Fruit fly (Drosophila melanogaster) whole organism, embryonic: ENCODE results near the gene Ced-12.

Experiments used
- Atf6 ChIP-seq: fragments of 200-800 bp; sonication (Bioruptor generic); IDR thresholded peaks from 2 replicates; pipeline ENCODE4 v1.3.6; 2022; ENCODE audit warnings: missing biosample characterization, missing genetic modification characterization
- CG11085 ChIP-seq: fragments of 200-800 bp; sonication (Bioruptor generic); IDR thresholded peaks from 2 replicates; pipeline ENCODE4 v1.3.6; 2022; ENCODE audit warnings: missing biosample characterization, missing genetic modification characterization
- CG11695 ChIP-seq: fragments of 200-800 bp; sonication (Bioruptor generic); IDR thresholded peaks from 3 replicates; pipeline ENCODE4 v1.3.6; 2022; ENCODE audit warnings: missing biosample characterization, missing genetic modification characterization
- CG16779 ChIP-seq: fragments of 200-800 bp; sonication (Bioruptor generic); IDR thresholded peaks from 2 replicates; pipeline ENCODE4 v1.3.6; 2022; ENCODE audit warnings: missing biosample characterization, missing genetic modification characterization
- CG16813 ChIP-seq: fragments of 200-800 bp; sonication (Bioruptor generic); IDR thresholded peaks from 3 replicates; pipeline ENCODE4 v1.3.6; 2022; ENCODE audit warnings: missing biosample characterization, missing genetic modification characterization; ENCODE audit not compliant: partially characterized antibody
- CG18764 ChIP-seq: fragments of 200-800 bp; sonication (Bioruptor generic); optimal IDR thresholded peaks from 3 replicates; lab custom pipeline; 2016; ENCODE audit warnings: missing biosample characterization, missing genetic modification characterization
- CG2202 ChIP-seq: fragments of 200-800 bp; sonication (Bioruptor generic); optimal IDR thresholded peaks from 2 replicates; lab custom pipeline; 2018; ENCODE audit warnings: missing biosample characterization, mild to moderate bottlenecking, missing genetic modification characterization
- CG4854 ChIP-seq: fragments of 200-800 bp; sonication (Bioruptor generic); optimal IDR thresholded peaks from 2 replicates; lab custom pipeline; 2016; ENCODE audit warnings: missing biosample characterization, missing genetic modification characterization, inconsistent platforms
- CG6683 ChIP-seq: fragments of 200-800 bp; sonication (Bioruptor generic); optimal IDR thresholded peaks from 2 replicates; lab custom pipeline; 2017; ENCODE audit warnings: missing biosample characterization, mild to moderate bottlenecking, missing genetic modification characterization, missing genetic modification reagents
- CG6791 ChIP-seq: fragments of 200-800 bp; sonication (Bioruptor generic); IDR thresholded peaks from 3 replicates; pipeline ENCODE4 v1.3.6; 2022; ENCODE audit warnings: missing biosample characterization, missing genetic modification characterization; ENCODE audit not compliant: partially characterized antibody
- CG7271 ChIP-seq: fragments of 200-800 bp; sonication (Bioruptor generic); optimal IDR thresholded peaks from 2 replicates; lab custom pipeline; 2018; ENCODE audit warnings: missing biosample characterization, mild to moderate bottlenecking, missing genetic modification characterization, moderate library complexity
- CG8290 ChIP-seq, 3 experiments: fragments of 200-800 bp; sonication (Bioruptor generic); optimal IDR thresholded peaks; 2 replicates each; lab custom pipeline; 2016 to 2019; ENCODE audit warnings: missing biosample characterization in 3 of 3, missing genetic modification characterization in 3 of 3, mild to moderate bottlenecking in 2 of 3, moderate library complexity in 1 of 3
- Dll ChIP-seq: fragments of 200-800 bp; sonication (Bioruptor generic); IDR thresholded peaks from 4 replicates; pipeline ENCODE4 v1.3.6; 2022; ENCODE audit warnings: missing biosample characterization, missing genetic modification characterization; ENCODE audit not compliant: partially characterized antibody
- Drgx ChIP-seq: fragments of 200-800 bp; sonication (Bioruptor generic); IDR thresholded peaks from 2 replicates; pipeline ENCODE4 v1.3.6; 2022; ENCODE audit warnings: missing biosample characterization, missing genetic modification characterization
- GATAe ChIP-seq: fragments of 200-800 bp; sonication (Bioruptor generic); conservative IDR thresholded peaks from 2 replicates; pipeline ENCODE4 v1.3.6; 2022; ENCODE audit warnings: missing biosample characterization, missing genetic modification characterization
- HLH54F ChIP-seq: fragments of 200-800 bp; sonication (Bioruptor generic); optimal IDR thresholded peaks from 3 replicates; lab custom pipeline; 2016; ENCODE audit warnings: missing biosample characterization, missing genetic modification characterization
- Hey ChIP-seq: fragments of 200-800 bp; sonication (Bioruptor generic); optimal IDR thresholded peaks from 3 replicates; lab custom pipeline; 2018; ENCODE audit warnings: missing biosample characterization, mild to moderate bottlenecking, missing genetic modification characterization
- Jarid2 ChIP-seq: fragments of 200-800 bp; sonication (Bioruptor generic); optimal IDR thresholded peaks from 3 replicates; lab custom pipeline; 2017; ENCODE audit warnings: mild to moderate bottlenecking, missing biosample characterization, missing genetic modification reagents, missing genetic modification characterization
- Mrtf ChIP-seq: fragments of 200-800 bp; sonication (Bioruptor generic); IDR thresholded peaks from 3 replicates; pipeline ENCODE4 v1.3.6; 2022; ENCODE audit warnings: missing biosample characterization, missing genetic modification characterization
- Nf-YB ChIP-seq: fragments of 200-800 bp; sonication (Bioruptor generic); optimal IDR thresholded peaks from 3 replicates; lab custom pipeline; 2019; ENCODE audit warnings: missing biosample characterization, mild to moderate bottlenecking, missing genetic modification characterization, moderate library complexity
- Oaz ChIP-seq: fragments of 200-800 bp; sonication (Bioruptor generic); IDR thresholded peaks from 2 replicates; pipeline ENCODE4 v1.3.6; 2022; ENCODE audit warnings: missing biosample characterization, missing genetic modification characterization
- Optix ChIP-seq: fragments of 200-800 bp; sonication (Bioruptor generic); IDR thresholded peaks from 3 replicates; pipeline ENCODE4 v1.3.6; 2022; ENCODE audit warnings: missing biosample characterization, missing genetic modification characterization
- Scr ChIP-seq: fragments of 200-800 bp; sonication (Bioruptor generic); IDR thresholded peaks from 2 replicates; pipeline ENCODE4 v1.3.6; 2022; ENCODE audit warnings: missing biosample characterization, missing genetic modification characterization; ENCODE audit not compliant: partially characterized antibody
- Stat92E ChIP-seq, 3 experiments: fragments of >200 bp in 2 of 3; fragments of 200-800 bp in 1 of 3; sonication (Bioruptor generic) in 1 of 3; optimal IDR thresholded peaks; 2 replicates each; lab custom pipeline; 2017 to 2019; ENCODE audit warnings: missing biosample characterization in 3 of 3, missing genetic modification characterization in 3 of 3, mild to moderate bottlenecking in 1 of 3, moderate library complexity in 1 of 3
- YL-1 ChIP-seq: fragments of 200-800 bp; sonication (Bioruptor generic); optimal IDR thresholded peaks from 3 replicates; lab custom pipeline; 2017; ENCODE audit warnings: missing biosample characterization, mild to moderate bottlenecking, missing genetic modification characterization
- amos ChIP-seq: fragments of 200-800 bp; sonication (Bioruptor generic); IDR thresholded peaks from 2 replicates; pipeline ENCODE4 v1.3.6; 2022; ENCODE audit warnings: missing biosample characterization, missing genetic modification characterization; ENCODE audit not compliant: partially characterized antibody
- br ChIP-seq: fragments of >200 bp; optimal IDR thresholded peaks from 2 replicates; lab custom pipeline; 2017
- cad ChIP-seq: fragments of >200 bp; optimal IDR thresholded peaks from 2 replicates; lab custom pipeline; 2017; ENCODE audit warnings: missing biosample characterization, missing genetic modification characterization
- danr ChIP-seq: fragments of 200-800 bp; sonication (Bioruptor generic); IDR thresholded peaks from 2 replicates; pipeline ENCODE4 v1.3.6; 2022; ENCODE audit warnings: missing biosample characterization, missing genetic modification characterization
- exex ChIP-seq: fragments of 200-800 bp; sonication (Bioruptor generic); optimal IDR thresholded peaks from 4 replicates; lab custom pipeline; 2018; ENCODE audit warnings: missing biosample characterization, mild to moderate bottlenecking, missing genetic modification characterization, moderate library complexity
- fd64A ChIP-seq: fragments of 200-800 bp; sonication (Bioruptor generic); optimal IDR thresholded peaks from 3 replicates; lab custom pipeline; 2018; ENCODE audit warnings: missing biosample characterization, mild to moderate bottlenecking, missing genetic modification characterization
- gfzf ChIP-seq: fragments of 200-800 bp; sonication (Bioruptor generic); optimal IDR thresholded peaks from 2 replicates; lab custom pipeline; 2016; ENCODE audit warnings: missing biosample characterization, mild to moderate bottlenecking, missing genetic modification characterization, moderate library complexity
- ind ChIP-seq: fragments of 200-800 bp; sonication (Bioruptor generic); optimal IDR thresholded peaks from 3 replicates; lab custom pipeline; 2016; ENCODE audit warnings: missing biosample characterization, missing genetic modification characterization
- kay ChIP-seq: fragments of 200-800 bp; sonication (Bioruptor generic); optimal IDR thresholded peaks from 2 replicates; lab custom pipeline; 2016; ENCODE audit warnings: missing biosample characterization, missing genetic modification characterization
- maf-S ChIP-seq: fragments of 200-800 bp; sonication (Bioruptor generic); optimal IDR thresholded peaks from 2 replicates; lab custom pipeline; 2016; ENCODE audit warnings: missing biosample characterization, missing genetic modification characterization
- nerfin-1 ChIP-seq: fragments of 200-800 bp; sonication (Bioruptor generic); optimal IDR thresholded peaks from 3 replicates; lab custom pipeline; 2019; ENCODE audit warnings: missing biosample characterization, mild to moderate bottlenecking, missing genetic modification characterization, moderate library complexity
- nom ChIP-seq: fragments of 200-800 bp; sonication (Bioruptor generic); optimal IDR thresholded peaks from 2 replicates; lab custom pipeline; 2017; ENCODE audit warnings: missing biosample characterization, missing genetic modification characterization, mild to moderate bottlenecking, moderate library complexity, missing genetic modification reagents
- pzg ChIP-seq: fragments of 200-800 bp; sonication (Bioruptor generic); optimal IDR thresholded peaks from 3 replicates; lab custom pipeline; 2018; ENCODE audit warnings: missing biosample characterization, mild to moderate bottlenecking, missing genetic modification characterization, moderate library complexity
- row ChIP-seq: fragments of 200-800 bp; sonication (Bioruptor generic); IDR thresholded peaks from 3 replicates; pipeline ENCODE4 v1.3.6; 2022; ENCODE audit warnings: missing biosample characterization, missing genetic modification characterization
- run ChIP-seq: fragments of 200-800 bp; sonication (Bioruptor generic); optimal IDR thresholded peaks from 3 replicates; lab custom pipeline; 2018; ENCODE audit warnings: missing biosample characterization, mild to moderate bottlenecking, missing genetic modification characterization
- schlank ChIP-seq: fragments of 200-800 bp; sonication (Bioruptor generic); optimal IDR thresholded peaks from 2 replicates; lab custom pipeline; 2018; ENCODE audit warnings: missing biosample characterization, mild to moderate bottlenecking, missing genetic modification characterization
- sd ChIP-seq: fragments of 200-800 bp; sonication (Bioruptor generic); optimal IDR thresholded peaks from 3 replicates; lab custom pipeline; 2018; ENCODE audit warnings: missing biosample characterization, mild to moderate bottlenecking, missing genetic modification characterization, moderate library complexity
- sens ChIP-seq: fragments of 200-800 bp; sonication (Bioruptor generic); peaks from one replicate; lab custom pipeline; 2016; ENCODE audit warnings: missing biosample characterization, missing genetic modification characterization
- sug ChIP-seq: fragments of 200-800 bp; optimal IDR thresholded peaks from 2 replicates; lab custom pipeline; 2019; ENCODE audit warnings: missing biosample characterization, mild to moderate bottlenecking, missing genetic modification characterization, moderate library complexity
- tll ChIP-seq, 2 experiments: fragments of 200-800 bp in 1 of 2; fragments of >200 bp in 1 of 2; sonication (Bioruptor generic) in 1 of 2; optimal IDR thresholded peaks; 2 replicates each; lab custom pipeline; 2017 to 2019; ENCODE audit warnings: missing biosample characterization in 2 of 2, missing genetic modification characterization in 2 of 2, mild to moderate bottlenecking in 1 of 2, moderate library complexity in 1 of 2
- zen2 ChIP-seq: fragments of 200-800 bp; sonication (Bioruptor generic); IDR thresholded peaks from 3 replicates; pipeline ENCODE4 v1.3.6; 2022; ENCODE audit warnings: missing biosample characterization, missing genetic modification characterization; ENCODE audit not compliant: partially characterized antibody

Gene Ced-12

DNA sequence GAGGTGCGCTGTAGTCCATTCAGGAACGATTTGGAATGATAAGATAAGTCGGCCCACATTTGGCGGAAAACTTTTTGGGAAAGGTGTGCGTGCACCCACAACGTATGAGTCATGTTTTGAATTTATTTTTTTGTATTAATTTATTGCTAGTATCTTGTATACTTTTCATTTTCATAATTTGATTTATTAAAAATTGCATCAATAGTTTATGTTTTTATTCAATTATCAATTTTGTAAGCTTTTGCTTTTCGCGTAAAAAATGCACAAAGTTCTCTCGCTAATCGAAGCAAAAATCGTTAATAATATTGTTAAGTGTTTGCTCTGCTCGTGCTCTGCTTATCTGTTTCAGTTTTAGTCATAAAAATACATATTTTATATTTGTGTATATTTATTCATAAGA lies 9.4 kb downstream of the Ced-12 start:
- TF ChIP-seq sens (GFP tag; lab: Kevin White, UChicago) (peak; percentile 26), sug (tag; lab: Kevin White, UChicago) (peak; percentile 10), GATAe (GFP tag; lab: Robert Waterston, UW) (0 out of 2 replicates have a peak, but pooled peaks have one; percentile 34), kay (GFP tag; lab: Kevin White, UChicago) (peak; percentile 21), exex (tag; lab: Kevin White, UChicago) (peak; percentile 31), sd (tag; lab: Kevin White, UChicago) (peak; percentile 40), tll (GFP tag; optimal IDR thresholded peaks at IDR 0.05; lab: Kevin White, UChicago) (no peak), schlank (no peak)

DNA sequence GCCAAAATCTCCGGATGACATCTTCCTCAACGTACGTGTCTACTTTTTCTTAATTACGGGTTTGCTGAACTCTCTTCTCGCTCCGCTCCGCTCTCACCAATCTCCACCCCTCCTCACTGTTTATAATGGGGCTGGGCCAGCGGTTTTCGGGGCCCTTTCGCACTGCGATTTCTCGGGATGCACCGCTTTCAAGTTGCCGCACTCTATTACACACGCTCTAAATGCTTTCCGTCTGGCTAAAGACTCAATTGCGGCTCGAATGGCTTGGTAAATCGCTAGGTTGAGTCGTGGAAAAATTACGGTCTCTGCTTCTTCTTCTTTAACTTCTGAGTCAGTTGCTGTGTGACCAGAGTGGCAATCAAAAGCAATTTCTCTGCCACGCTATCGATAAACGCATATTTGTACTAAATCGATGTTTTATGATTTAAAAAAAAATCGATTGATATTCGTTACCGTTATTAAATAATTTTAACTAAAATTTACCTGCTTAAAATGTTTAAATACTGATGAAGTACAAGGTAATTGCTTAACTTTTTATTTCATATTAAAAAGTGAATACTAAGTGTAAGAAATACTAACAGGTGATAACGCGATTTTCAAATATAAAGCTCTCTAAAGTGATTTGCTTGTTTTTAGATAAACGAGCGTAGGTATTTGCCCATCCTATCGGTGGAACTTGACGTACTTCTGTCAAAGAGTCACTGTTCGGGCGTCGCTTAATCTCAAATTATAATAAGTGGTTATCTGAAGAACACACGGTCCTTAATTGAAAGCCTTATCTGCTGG lies 11.3 kb downstream of the Ced-12 start, which contains the start of the genes Rab6 and Phae1:
TSS of gene Rab6 (minus strand) at position 338 of the 786 bp plus-strand sequence.
TSS of gene Phae1 (plus strand) at position 639 of the 786 bp plus-strand sequence.
- TF ChIP-seq HLH54F (GFP tag; lab: Kevin White, UChicago), result no peak
- no peak for TF ChIP-seq Oaz (GFP tag; lab: Robert Waterston, UW)
- TF ChIP-seq danr, result no peak
- TF ChIP-seq CG7271, result no peak
- no peak for TF ChIP-seq cad (GFP tag; lab: Kevin White, UChicago)
- no peak for TF ChIP-seq ind (GFP tag; lab: Kevin White, UChicago)
- peak; percentile 80 for TF ChIP-seq pzg
- peak; percentile 73 for TF ChIP-seq CG16813
- TF ChIP-seq kay (GFP tag; lab: Kevin White, UChicago), result peak; percentile 94
- no peak for TF ChIP-seq CG6683 (GFP tag; lab: Kevin White, UChicago)
- TF ChIP-seq Hey (tag; lab: Kevin White, UChicago), result peak; percentile 50
- no peak for TF ChIP-seq maf-S (GFP tag; lab: Kevin White, UChicago)
- TF ChIP-seq zen2 (GFP tag; lab: Robert Waterston, UW), result peak; percentile 62; the same call in 1 of the 3 replicates
- no peak for TF ChIP-seq CG16779 (GFP tag; lab: Robert Waterston, UW)
- no peak for TF ChIP-seq CG4854 (GFP tag; lab: Kevin White, UChicago)
- peak; percentile 70 for TF ChIP-seq amos
- TF ChIP-seq Nf-YB (GFP tag; lab: Kevin White, UChicago), result peak; percentile 13
- TF ChIP-seq fd64A (GFP tag; lab: Kevin White, UChicago), result no peak
- TF ChIP-seq Drgx (GFP tag; lab: Robert Waterston, UW), result no peak
- TF ChIP-seq Stat92E (GFP tag; optimal IDR thresholded peaks at IDR 0.05; lab: Kevin White, UChicago), result peak in 1 of 3 experiments; percentile 55
- no peak for TF ChIP-seq CG11085 (GFP tag; lab: Robert Waterston, UW)
- TF ChIP-seq Atf6 (GFP tag; lab: Robert Waterston, UW), result no peak; the same call in 1 of the 2 replicates
- peak; percentile 88 for TF ChIP-seq YL-1 (GFP tag; lab: Kevin White, UChicago)
- peak; percentile 59 for TF ChIP-seq CG8290 (GFP tag; optimal IDR thresholded peaks at IDR 0.05; lab: Kevin White, UChicago)
- no peak for TF ChIP-seq CG8290 (tag; optimal IDR thresholded peaks at IDR 0.05; lab: Kevin White, UChicago)
- TF ChIP-seq GATAe (GFP tag; lab: Robert Waterston, UW), result no peak
- TF ChIP-seq nerfin-1, result peak; percentile 16
- TF ChIP-seq Optix (GFP tag; lab: Robert Waterston, UW), result no peak
- no peak for TF ChIP-seq run (tag; lab: Kevin White, UChicago)
- TF ChIP-seq Scr (GFP tag; lab: Robert Waterston, UW), result peak; percentile 84
- peak; percentile 81 for TF ChIP-seq CG6791
- TF ChIP-seq CG11695 (GFP tag; lab: Robert Waterston, UW), result peak; percentile 34; the same call in 1 of the 3 replicates
- peak; percentile 32 for TF ChIP-seq Jarid2 (GFP tag; lab: Kevin White, UChicago)
- no peak for TF ChIP-seq CG2202 (tag; lab: Kevin White, UChicago)
- TF ChIP-seq Dll (GFP tag; lab: Robert Waterston, UW), result peak; percentile 83
- TF ChIP-seq Mrtf (GFP tag; lab: Robert Waterston, UW), result no peak
- TF ChIP-seq row, result 0 out of 3 replicates have a peak, but pooled peaks have one; percentile 24
- TF ChIP-seq gfzf (GFP tag; lab: Kevin White, UChicago), result peak; percentile 77
- TF ChIP-seq nom (GFP tag; lab: Kevin White, UChicago), result peak; percentile 20
- no peak for TF ChIP-seq CG18764
- TF ChIP-seq br, result no peak
